Fruit fly (Drosophila melanogaster) whole organism, prepupa: ENCODE results near the gene CG1889.

Experiments
- Blimp-1 ChIP-seq: fragments of 200-800 bp; sonication (Bioruptor generic); optimal IDR thresholded peaks from 3 replicates; lab custom pipeline; 2017; ENCODE audit warnings: missing biosample characterization, missing genetic modification characterization, mild to moderate bottlenecking, moderate library complexity, missing genetic modification reagents
- CG11294 ChIP-seq: fragments of 200-800 bp; sonication (Bioruptor generic); IDR thresholded peaks from 2 replicates; pipeline ENCODE4 v1.3.6; 2022; ENCODE audit warnings: missing biosample characterization, missing genetic modification characterization
- CG11902 ChIP-seq: fragments of 200-800 bp; sonication (Bioruptor generic); optimal IDR thresholded peaks from 3 replicates; lab custom pipeline; 2016; ENCODE audit warnings: missing biosample characterization, missing genetic modification characterization
- CG15336 ChIP-seq: fragments of 200-800 bp; sonication (Bioruptor generic); IDR thresholded peaks from 2 replicates; pipeline ENCODE4 v1.3.6; 2022; ENCODE audit warnings: missing biosample characterization, missing genetic modification characterization
- CG16779 ChIP-seq: fragments of 200-800 bp; sonication (Bioruptor generic); optimal IDR thresholded peaks from 3 replicates; lab custom pipeline; 2017; ENCODE audit warnings: missing biosample characterization, mild to moderate bottlenecking, missing genetic modification characterization
- CG32006 ChIP-seq: fragments of 200-800 bp; sonication (Bioruptor generic); optimal IDR thresholded peaks from 3 replicates; lab custom pipeline; 2017; ENCODE audit warnings: missing biosample characterization, mild to moderate bottlenecking, missing genetic modification characterization
- CG34406 ChIP-seq: fragments of 200-800 bp; sonication (Bioruptor generic); optimal IDR thresholded peaks from 3 replicates; lab custom pipeline; 2016; ENCODE audit warnings: missing biosample characterization, missing genetic modification characterization
- CG3919 ChIP-seq: fragments of 200-800 bp; sonication (Bioruptor generic); optimal IDR thresholded peaks from 3 replicates; lab custom pipeline; 2016; ENCODE audit warnings: missing biosample characterization, missing genetic modification characterization
- CG4318 ChIP-seq: fragments of 200-800 bp; sonication (Bioruptor generic); optimal IDR thresholded peaks from 3 replicates; lab custom pipeline; 2017; ENCODE audit warnings: missing biosample characterization, mild to moderate bottlenecking, missing genetic modification characterization
- CG6163 ChIP-seq: fragments of 200-800 bp; sonication (Bioruptor generic); IDR thresholded peaks from 3 replicates; pipeline ENCODE4 v1.3.6; 2022; ENCODE audit warnings: missing biosample characterization, missing genetic modification characterization
- CG6276 ChIP-seq: fragments of 200-800 bp; sonication (Bioruptor generic); optimal IDR thresholded peaks from 2 replicates; lab custom pipeline; 2017; ENCODE audit warnings: missing biosample characterization, mild to moderate bottlenecking, missing genetic modification characterization
- CG6808 ChIP-seq: fragments of 200-800 bp; sonication (Bioruptor generic); optimal IDR thresholded peaks from 3 replicates; lab custom pipeline; 2017; ENCODE audit warnings: missing biosample characterization, missing genetic modification characterization, mild to moderate bottlenecking, moderate library complexity, missing genetic modification reagents
- CG6854 ChIP-seq: fragments of 200-800 bp; sonication (Bioruptor generic); optimal IDR thresholded peaks from 2 replicates; lab custom pipeline; 2017; ENCODE audit warnings: missing biosample characterization, mild to moderate bottlenecking, missing genetic modification characterization
- CG7368 ChIP-seq: fragments of 200-800 bp; sonication (Bioruptor generic); optimal IDR thresholded peaks from 3 replicates; lab custom pipeline; 2016; ENCODE audit warnings: missing biosample characterization, missing genetic modification characterization
- CG8119 ChIP-seq: fragments of 200-800 bp; sonication (Bioruptor generic); IDR thresholded peaks from 3 replicates; pipeline ENCODE4 v1.3.6; 2022; ENCODE audit warnings: missing biosample characterization, missing genetic modification characterization
- CG8319 ChIP-seq: fragments of 200-800 bp; sonication (Bioruptor generic); optimal IDR thresholded peaks from 3 replicates; lab custom pipeline; 2016; ENCODE audit warnings: missing biosample characterization, missing genetic modification characterization
- CG8632 ChIP-seq: fragments of 200-800 bp; sonication (Bioruptor generic); optimal IDR thresholded peaks from 3 replicates; lab custom pipeline; 2016; ENCODE audit warnings: missing biosample characterization, missing genetic modification characterization
- CG9139 ChIP-seq: fragments of 200-800 bp; sonication (Bioruptor generic); optimal IDR thresholded peaks from 3 replicates; lab custom pipeline; 2017; ENCODE audit warnings: missing biosample characterization, mild to moderate bottlenecking, missing genetic modification characterization
- Eip75B ChIP-seq: fragments of 200-800 bp; sonication (Bioruptor generic); optimal IDR thresholded peaks from 3 replicates; lab custom pipeline; 2016; ENCODE audit warnings: missing biosample characterization, missing genetic modification characterization
- Eip78C ChIP-seq: fragments of 200-800 bp; sonication (Bioruptor generic); peaks from one replicate; lab custom pipeline; 2016; ENCODE audit warnings: missing biosample characterization, missing genetic modification characterization
- Ets21C ChIP-seq: fragments of 200-800 bp; sonication (Bioruptor generic); optimal IDR thresholded peaks from 3 replicates; lab custom pipeline; 2016; ENCODE audit warnings: missing biosample characterization, missing genetic modification characterization
- Gug ChIP-seq: fragments of 200-800 bp; sonication (Bioruptor generic); IDR thresholded peaks from 2 replicates; pipeline ENCODE4 v1.3.6; 2022; ENCODE audit warnings: missing biosample characterization, missing genetic modification characterization
- Hr38 ChIP-seq: sonication (Bioruptor generic); optimal IDR thresholded peaks from 2 replicates; lab custom pipeline; 2016; ENCODE audit warnings: missing biosample characterization, missing genetic modification characterization
- Met ChIP-seq: fragments of 200-800 bp; sonication (Bioruptor generic); optimal IDR thresholded peaks from 3 replicates; lab custom pipeline; 2016; ENCODE audit warnings: missing biosample characterization, missing genetic modification characterization
- OdsH ChIP-seq: fragments of 200-800 bp; sonication (Bioruptor generic); optimal IDR thresholded peaks from 3 replicates; lab custom pipeline; 2016; ENCODE audit warnings: missing biosample characterization, missing genetic modification characterization
- Smox ChIP-seq: fragments of 200-800 bp; sonication (Bioruptor generic); optimal IDR thresholded peaks from 3 replicates; lab custom pipeline; 2016; ENCODE audit warnings: missing biosample characterization, missing genetic modification characterization
- Sox102F ChIP-seq: fragments of 200-800 bp; sonication (Bioruptor generic); optimal IDR thresholded peaks from 2 replicates; lab custom pipeline; 2016; ENCODE audit warnings: missing biosample characterization, mild to moderate bottlenecking, missing genetic modification characterization
- Sox15 ChIP-seq: fragments of 200-800 bp; sonication (Bioruptor generic); optimal IDR thresholded peaks from 3 replicates; lab custom pipeline; 2016; ENCODE audit warnings: missing biosample characterization, missing genetic modification characterization
- acj6 ChIP-seq: fragments of 200-800 bp; sonication (Bioruptor generic); optimal IDR thresholded peaks from 3 replicates; lab custom pipeline; 2016; ENCODE audit warnings: missing biosample characterization, missing genetic modification characterization
- eg ChIP-seq: fragments of 200-800 bp; sonication (Bioruptor generic); IDR thresholded peaks from 3 replicates; pipeline ENCODE4 v1.3.6; 2022; ENCODE audit warnings: missing biosample characterization, missing genetic modification characterization
- esn ChIP-seq: fragments of 200-800 bp; sonication (Bioruptor generic); optimal IDR thresholded peaks from 2 replicates; lab custom pipeline; 2016; ENCODE audit warnings: missing biosample characterization, mild to moderate bottlenecking, missing genetic modification characterization, moderate library complexity
- fd59A ChIP-seq: fragments of 200-800 bp; sonication (Bioruptor generic); optimal IDR thresholded peaks from 2 replicates; lab custom pipeline; 2017; ENCODE audit warnings: missing biosample characterization, mild to moderate bottlenecking, missing genetic modification characterization, missing genetic modification reagents
- fkh ChIP-seq: fragments of 200-800 bp; sonication (Bioruptor generic); optimal IDR thresholded peaks from 3 replicates; lab custom pipeline; 2017; ENCODE audit warnings: missing biosample characterization, mild to moderate bottlenecking, missing genetic modification characterization, moderate library complexity
- net ChIP-seq: fragments of 200-800 bp; sonication (Bioruptor generic); optimal IDR thresholded peaks from 3 replicates; lab custom pipeline; 2016; ENCODE audit warnings: missing biosample characterization, missing genetic modification characterization
- pdm3 ChIP-seq: fragments of 200-800 bp; sonication (Bioruptor generic); optimal IDR thresholded peaks from 3 replicates; lab custom pipeline; 2016; ENCODE audit warnings: missing biosample characterization, missing genetic modification characterization
- spab ChIP-seq: fragments of 200-800 bp; sonication (Bioruptor generic); optimal IDR thresholded peaks from 2 replicates; lab custom pipeline; 2017; ENCODE audit warnings: missing biosample characterization, mild to moderate bottlenecking, missing genetic modification characterization, missing genetic modification reagents
- ss ChIP-seq, 2 experiments: fragments of 200-800 bp; sonication (Bioruptor generic); optimal IDR thresholded peaks; 2 replicates in 1 of 2; 3 replicates in 1 of 2; lab custom pipeline; 2017 to 2018; ENCODE audit warnings: mild to moderate bottlenecking in 2 of 2, missing biosample characterization in 2 of 2, missing genetic modification characterization in 2 of 2, moderate library complexity in 1 of 2
- svp ChIP-seq: fragments of 200-800 bp; sonication (Bioruptor generic); peaks from one replicate; lab custom pipeline; 2016; ENCODE audit warnings: missing biosample characterization, missing genetic modification characterization
- vri ChIP-seq: fragments of 200-800 bp; sonication (Bioruptor generic); optimal IDR thresholded peaks from 3 replicates; lab custom pipeline; 2016; ENCODE audit warnings: missing biosample characterization, mild to moderate bottlenecking, missing genetic modification characterization

Gene CG1889

dm6 chrX:9987361-9988087, 22.5 kb downstream of the CG1889 start (continued):
- peak; percentile 41 for TF ChIP-seq CG8632 (GFP tag; lab: Kevin White, UChicago)
- no peak for TF ChIP-seq fkh
- TF ChIP-seq Blimp-1 (GFP tag; lab: Kevin White, UChicago) = no peak

- TF ChIP-seq CG9139 = peak; percentile 20
- TF ChIP-seq CG16779 = peak; percentile 13
- no peak for TF ChIP-seq fkh
- TF ChIP-seq Met (GFP tag; lab: Kevin White, UChicago) = no peak
- TF ChIP-seq CG7368 = no peak
- TF ChIP-seq Eip78C (GFP tag; lab: Kevin White, UChicago) = peak; percentile 72
- TF ChIP-seq CG34406 (GFP tag; lab: Kevin White, UChicago) = no peak
- peak; percentile 46; the same call in 1 of the 3 replicates for TF ChIP-seq CG8119 (GFP tag; lab: Robert Waterston, UW)
- peak; percentile 79 for TF ChIP-seq Blimp-1 (GFP tag; lab: Kevin White, UChicago)
- peak; percentile 39; the same call in 1 of the 2 replicates for TF ChIP-seq CG15336 (GFP tag; lab: Robert Waterston, UW)
- TF ChIP-seq CG6276 (GFP tag; lab: Kevin White, UChicago) = peak; percentile 52
- TF ChIP-seq Gug (GFP tag; lab: Robert Waterston, UW) = no peak
- peak in 1 of 2 experiments; percentile 73 for TF ChIP-seq ss (GFP tag; optimal IDR thresholded peaks at IDR 0.05; lab: Kevin White, UChicago)
- TF ChIP-seq net (GFP tag; lab: Kevin White, UChicago) = no peak
- peak; percentile 0 for TF ChIP-seq CG6808 (GFP tag; lab: Kevin White, UChicago)
- no peak for TF ChIP-seq CG4318 (GFP tag; lab: Kevin White, UChicago)
- no peak for TF ChIP-seq CG8319 (GFP tag; lab: Kevin White, UChicago)
Measured at dm6 chrX:9989154-9989787, 24.2 kb downstream of the CG1889 start, which contains the start of gene CG32694. Gene CG32694, plus strand, starts transcription at chrX:9989690.

dm6 chrX:9991013-9991412, 26.0 kb downstream of the CG1889 start:
- 0 out of 3 replicates have a peak, but pooled peaks have one; percentile 12 for TF ChIP-seq eg (GFP tag; lab: Robert Waterston, UW)
- no peak for TF ChIP-seq acj6
- TF ChIP-seq Blimp-1 (GFP tag; lab: Kevin White, UChicago) = peak; percentile 88
- TF ChIP-seq vri (GFP tag; lab: Kevin White, UChicago) = peak; percentile 79
- TF ChIP-seq Eip78C (GFP tag; lab: Kevin White, UChicago) = peak; percentile 8
- TF ChIP-seq, all 60 proteins: peak for 4

dm6 chrX:9992934-9993333, 27.9 kb downstream of the CG1889 start:
- TF ChIP-seq spab (GFP tag; lab: Kevin White, UChicago) = no peak

DNA sequence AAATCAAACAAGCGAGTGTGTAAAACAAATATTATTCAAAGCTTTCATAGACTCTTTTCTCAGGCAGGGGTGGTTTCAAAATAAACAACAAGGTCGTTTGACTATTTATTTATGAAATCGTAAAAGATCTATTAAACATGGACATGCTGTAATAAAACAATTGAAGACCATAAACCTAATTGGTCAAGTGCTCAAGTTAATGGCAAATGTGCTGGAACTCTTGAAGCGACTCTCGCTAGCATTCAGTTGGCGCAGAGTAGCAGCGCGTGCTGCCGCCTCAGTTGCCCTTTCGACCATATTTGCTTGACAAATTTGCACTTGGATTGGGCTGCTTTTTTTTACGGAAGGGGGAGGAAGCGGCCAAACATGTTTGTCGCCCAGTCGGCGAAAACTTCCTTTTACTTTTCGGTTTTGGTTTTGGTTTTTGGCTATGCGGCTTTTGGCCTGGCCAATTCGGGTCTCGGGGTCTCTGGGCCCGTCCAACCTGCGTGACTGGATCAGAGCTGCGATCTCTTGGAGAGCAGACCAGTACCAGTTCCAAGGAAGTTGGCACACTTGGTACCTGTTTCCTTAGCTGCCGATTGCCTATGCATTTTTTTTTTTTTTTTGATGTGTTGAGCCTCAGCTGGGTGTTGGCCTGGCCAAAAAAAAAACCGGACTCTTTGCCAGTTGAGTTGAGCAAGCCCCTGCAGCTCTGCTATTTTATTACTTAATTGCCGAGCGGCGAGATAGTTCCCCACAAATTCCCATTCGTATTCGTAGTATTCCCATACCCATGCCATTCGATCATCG, 28.6 kb downstream of the CG1889 start:
- no peak for TF ChIP-seq Met (GFP tag; lab: Kevin White, UChicago)
- no peak for TF ChIP-seq Sox102F (GFP tag; lab: Kevin White, UChicago)
- no peak for TF ChIP-seq CG6854
- TF ChIP-seq acj6 = peak; percentile 26
- TF ChIP-seq CG7368 = no peak
- TF ChIP-seq svp (GFP tag; lab: Kevin White, UChicago) = peak; percentile 64
- no peak for TF ChIP-seq esn (GFP tag; lab: Kevin White, UChicago)
- no peak for TF ChIP-seq fd59A (GFP tag; lab: Kevin White, UChicago)
- TF ChIP-seq Smox (GFP tag; lab: Kevin White, UChicago) = peak; percentile 1
- no peak for TF ChIP-seq CG11294 (GFP tag; lab: Robert Waterston, UW)
- no peak for TF ChIP-seq CG34406 (GFP tag; lab: Kevin White, UChicago)
- peak; percentile 41 for TF ChIP-seq OdsH (GFP tag; lab: Kevin White, UChicago)
- TF ChIP-seq CG32006 (GFP tag; lab: Kevin White, UChicago) = peak; percentile 59
- TF ChIP-seq CG6163 = peak; percentile 8; the same call in 2 of the 3 replicates
- TF ChIP-seq Hr38 (GFP tag; lab: Kevin White, UChicago) = no peak
- no peak for TF ChIP-seq Gug (GFP tag; lab: Robert Waterston, UW)
- no peak for TF ChIP-seq CG11902 (GFP tag; lab: Kevin White, UChicago)
- peak; percentile 7 for TF ChIP-seq spab (GFP tag; lab: Kevin White, UChicago)
- TF ChIP-seq Sox15 = no peak
- peak; percentile 42 for TF ChIP-seq CG3919 (GFP tag; lab: Kevin White, UChicago)
- TF ChIP-seq Eip78C (GFP tag; lab: Kevin White, UChicago) = peak; percentile 74
- TF ChIP-seq Eip75B (GFP tag; lab: Kevin White, UChicago) = no peak
- peak; percentile 24 for TF ChIP-seq pdm3
- TF ChIP-seq Ets21C (GFP tag; lab: Kevin White, UChicago) = no peak
- no peak for TF ChIP-seq CG4318 (GFP tag; lab: Kevin White, UChicago)
